Fruit fly (Drosophila melanogaster) whole organism, prepupa: ENCODE measurements around the gene CG15602.

ENCODE experiments used
- CG10631 ChIP-seq: fragments of 200-800 bp; sonication (Bioruptor generic); optimal IDR thresholded peaks from 2 replicates; lab custom pipeline; 2016; ENCODE audit warnings: missing biosample characterization, missing genetic modification characterization
- CG10669 ChIP-seq: fragments of 200-800 bp; sonication (Bioruptor generic); optimal IDR thresholded peaks from 3 replicates; lab custom pipeline; 2018; ENCODE audit warnings: missing biosample characterization, mild to moderate bottlenecking, missing genetic modification characterization, moderate library complexity
- CG11762 ChIP-seq: fragments of 200-800 bp; sonication (Bioruptor generic); optimal IDR thresholded peaks from 3 replicates; lab custom pipeline; 2016; ENCODE audit warnings: missing biosample characterization, missing genetic modification characterization; ENCODE audit not compliant: insufficient read depth
- CG15336 ChIP-seq: fragments of 200-800 bp; sonication (Bioruptor generic); IDR thresholded peaks from 2 replicates; pipeline ENCODE4 v1.3.6; 2022; ENCODE audit warnings: missing biosample characterization, missing genetic modification characterization
- CG16779 ChIP-seq: fragments of 200-800 bp; sonication (Bioruptor generic); optimal IDR thresholded peaks from 3 replicates; lab custom pipeline; 2017; ENCODE audit warnings: missing biosample characterization, mild to moderate bottlenecking, missing genetic modification characterization
- CG3032 ChIP-seq: fragments of 200-800 bp; optimal IDR thresholded peaks from 2 replicates; lab custom pipeline; 2019; ENCODE audit warnings: missing biosample characterization, mild to moderate bottlenecking, missing genetic modification characterization, moderate library complexity
- CG31627 ChIP-seq: fragments of 200-800 bp; sonication (Bioruptor generic); optimal IDR thresholded peaks from 3 replicates; lab custom pipeline; 2016; ENCODE audit warnings: missing biosample characterization, missing genetic modification characterization
- CG32006 ChIP-seq: fragments of 200-800 bp; sonication (Bioruptor generic); optimal IDR thresholded peaks from 3 replicates; lab custom pipeline; 2017; ENCODE audit warnings: missing biosample characterization, mild to moderate bottlenecking, missing genetic modification characterization
- CG6276 ChIP-seq: fragments of 200-800 bp; sonication (Bioruptor generic); optimal IDR thresholded peaks from 2 replicates; lab custom pipeline; 2017; ENCODE audit warnings: missing biosample characterization, mild to moderate bottlenecking, missing genetic modification characterization
- CG6808 ChIP-seq: fragments of 200-800 bp; sonication (Bioruptor generic); optimal IDR thresholded peaks from 3 replicates; lab custom pipeline; 2017; ENCODE audit warnings: missing biosample characterization, missing genetic modification characterization, mild to moderate bottlenecking, moderate library complexity, missing genetic modification reagents
- CG8119 ChIP-seq: fragments of 200-800 bp; sonication (Bioruptor generic); IDR thresholded peaks from 3 replicates; pipeline ENCODE4 v1.3.6; 2022; ENCODE audit warnings: missing biosample characterization, missing genetic modification characterization
- Eip78C ChIP-seq: fragments of 200-800 bp; sonication (Bioruptor generic); peaks from one replicate; lab custom pipeline; 2016; ENCODE audit warnings: missing biosample characterization, missing genetic modification characterization
- Ets21C ChIP-seq: fragments of 200-800 bp; sonication (Bioruptor generic); optimal IDR thresholded peaks from 3 replicates; lab custom pipeline; 2016; ENCODE audit warnings: missing biosample characterization, missing genetic modification characterization
- Hr39 ChIP-seq: fragments of 200-800 bp; sonication (Bioruptor generic); optimal IDR thresholded peaks from 2 replicates; lab custom pipeline; 2016; ENCODE audit warnings: missing biosample characterization, missing genetic modification characterization
- Met ChIP-seq: fragments of 200-800 bp; sonication (Bioruptor generic); optimal IDR thresholded peaks from 3 replicates; lab custom pipeline; 2016; ENCODE audit warnings: missing biosample characterization, missing genetic modification characterization
- OdsH ChIP-seq: fragments of 200-800 bp; sonication (Bioruptor generic); optimal IDR thresholded peaks from 3 replicates; lab custom pipeline; 2016; ENCODE audit warnings: missing biosample characterization, missing genetic modification characterization
- Smox ChIP-seq: fragments of 200-800 bp; sonication (Bioruptor generic); optimal IDR thresholded peaks from 3 replicates; lab custom pipeline; 2016; ENCODE audit warnings: missing biosample characterization, missing genetic modification characterization
- Sox14 ChIP-seq: fragments of 200-800 bp; sonication (Bioruptor generic); optimal IDR thresholded peaks from 3 replicates; lab custom pipeline; 2016; ENCODE audit warnings: missing biosample characterization, missing genetic modification characterization
- Sox15 ChIP-seq: fragments of 200-800 bp; sonication (Bioruptor generic); optimal IDR thresholded peaks from 3 replicates; lab custom pipeline; 2016; ENCODE audit warnings: missing biosample characterization, missing genetic modification characterization
- achi ChIP-seq: fragments of 200-800 bp; sonication (Bioruptor generic); optimal IDR thresholded peaks from 3 replicates; lab custom pipeline; 2016; ENCODE audit warnings: missing biosample characterization, missing genetic modification characterization
- dsx ChIP-seq: fragments of 200-800 bp; optimal IDR thresholded peaks from 3 replicates; lab custom pipeline; 2019; ENCODE audit warnings: missing biosample characterization, mild to moderate bottlenecking, missing genetic modification characterization, moderate library complexity; ENCODE audit not compliant: poor library complexity, severe bottlenecking
- eg ChIP-seq: fragments of 200-800 bp; sonication (Bioruptor generic); IDR thresholded peaks from 3 replicates; pipeline ENCODE4 v1.3.6; 2022; ENCODE audit warnings: missing biosample characterization, missing genetic modification characterization
- esn ChIP-seq: fragments of 200-800 bp; sonication (Bioruptor generic); optimal IDR thresholded peaks from 2 replicates; lab custom pipeline; 2016; ENCODE audit warnings: missing biosample characterization, mild to moderate bottlenecking, missing genetic modification characterization, moderate library complexity
- fd59A ChIP-seq: fragments of 200-800 bp; sonication (Bioruptor generic); optimal IDR thresholded peaks from 2 replicates; lab custom pipeline; 2017; ENCODE audit warnings: missing biosample characterization, mild to moderate bottlenecking, missing genetic modification characterization, missing genetic modification reagents
- fkh ChIP-seq: fragments of 200-800 bp; sonication (Bioruptor generic); optimal IDR thresholded peaks from 3 replicates; lab custom pipeline; 2017; ENCODE audit warnings: missing biosample characterization, mild to moderate bottlenecking, missing genetic modification characterization, moderate library complexity
- pdm3 ChIP-seq: fragments of 200-800 bp; sonication (Bioruptor generic); optimal IDR thresholded peaks from 3 replicates; lab custom pipeline; 2016; ENCODE audit warnings: missing biosample characterization, missing genetic modification characterization
- svp ChIP-seq: fragments of 200-800 bp; sonication (Bioruptor generic); peaks from one replicate; lab custom pipeline; 2016; ENCODE audit warnings: missing biosample characterization, missing genetic modification characterization
- vri ChIP-seq: fragments of 200-800 bp; sonication (Bioruptor generic); optimal IDR thresholded peaks from 3 replicates; lab custom pipeline; 2016; ENCODE audit warnings: missing biosample characterization, mild to moderate bottlenecking, missing genetic modification characterization

CG15602 gene

DNA sequence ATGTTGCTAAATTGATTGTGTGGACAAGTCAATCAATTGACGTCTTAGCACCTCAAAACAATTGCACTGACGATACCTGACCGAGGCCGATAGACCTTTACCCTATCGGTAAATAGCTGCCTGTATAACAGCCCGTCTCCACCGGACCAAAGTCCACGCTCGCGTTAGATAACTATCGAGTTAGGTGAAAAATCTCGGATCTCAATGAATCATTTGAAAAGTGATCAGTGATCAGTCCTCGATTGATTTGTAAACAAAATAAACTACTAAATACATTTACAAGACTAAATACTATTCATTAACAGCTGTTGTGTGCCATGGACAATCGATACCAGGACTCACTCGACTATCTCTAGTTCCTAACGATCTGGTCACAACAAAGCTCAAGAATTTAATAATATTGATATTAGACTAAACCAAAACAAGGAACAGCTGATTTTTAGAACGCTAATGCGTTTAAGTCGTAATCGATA lies at the start of gene CG15602, which contains the start of gene sordd2:
TSS of gene CG15602 (plus strand) at position 342 of the 473 bp plus-strand sequence.
TSS of gene sordd2 (minus strand) at position 78 of the 473 bp plus-strand sequence.
- TF ChIP-seq eg (GFP tag; lab: Robert Waterston, UW) (0 out of 3 replicates have a peak, but pooled peaks have one; percentile 44), Eip78C (GFP tag; lab: Kevin White, UChicago) (peak; percentile 23), svp (GFP tag; lab: Kevin White, UChicago) (peak; percentile 84)

DNA sequence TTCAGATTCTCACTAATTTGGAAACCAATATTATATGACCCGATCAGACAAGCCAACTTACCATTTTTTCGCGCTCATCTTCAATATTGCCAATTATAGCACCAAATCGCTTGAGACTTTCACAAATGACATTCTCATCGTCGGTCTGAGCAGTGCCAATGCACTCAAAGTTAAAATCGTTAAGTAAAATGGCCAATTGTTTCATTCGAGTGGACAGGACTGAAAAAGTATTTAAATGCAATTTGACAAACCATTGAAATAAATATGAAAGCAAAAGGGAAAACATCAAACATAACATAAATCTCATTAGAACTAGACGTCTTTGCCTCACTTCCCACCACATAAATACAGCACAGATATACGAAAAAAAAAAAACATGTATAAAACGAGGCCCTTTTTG lies 43.2 kb upstream of the CG15602 start, which contains the start of gene CG8260:
TSS of gene CG8260 (plus strand) at position 301 of the 400 bp plus-strand sequence.
- TF ChIP-seq Ets21C (GFP tag; lab: Kevin White, UChicago) (no peak), CG6808 (GFP tag; lab: Kevin White, UChicago) (no peak), CG11762 (GFP tag; lab: Kevin White, UChicago) (no peak), pdm3 (GFP tag; lab: Kevin White, UChicago) (no peak), CG6276 (GFP tag; lab: Kevin White, UChicago) (no peak), CG10631 (GFP tag; lab: Kevin White, UChicago) (no peak), Sox15 (no peak), CG16779 (tag; lab: Kevin White, UChicago) (no peak), CG10669 (GFP tag; lab: Kevin White, UChicago) (no peak), fd59A (no peak)

DNA sequence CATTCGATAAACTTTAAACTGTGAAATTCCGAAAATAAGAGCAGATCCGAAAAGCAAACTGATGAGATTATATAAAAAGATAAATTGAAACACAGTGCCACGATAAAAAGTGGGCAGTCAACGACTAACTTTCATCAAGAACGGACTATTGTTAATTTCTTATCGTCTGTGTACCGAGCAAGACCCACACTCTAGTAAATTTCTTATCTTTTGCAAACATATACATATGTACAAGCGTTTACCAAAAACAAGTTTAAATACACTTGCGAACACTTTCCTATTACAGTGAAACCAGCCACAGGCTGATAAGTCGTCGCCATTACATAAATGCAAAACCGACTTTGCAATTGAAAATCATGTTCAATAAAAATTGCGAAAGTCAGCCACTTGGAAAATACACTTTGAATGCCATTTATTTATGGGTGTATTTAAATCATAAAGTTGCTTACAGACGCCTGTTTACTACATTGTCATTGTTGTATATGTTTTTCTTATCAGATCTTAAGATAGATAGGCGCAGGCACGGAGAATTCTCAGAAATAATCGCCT lies 40.5 kb upstream of the CG15602 start:
- TF ChIP-seq CG15336 (GFP tag; lab: Robert Waterston, UW) (no peak), dsx (GFP tag; lab: Kevin White, UChicago) (no peak), vri (GFP tag; lab: Kevin White, UChicago) (peak; percentile 37), Eip78C (GFP tag; lab: Kevin White, UChicago) (peak; percentile 20), fkh (GFP tag; lab: Kevin White, UChicago) (peak; percentile 50), achi (GFP tag; lab: Kevin White, UChicago) (no peak)

DNA sequence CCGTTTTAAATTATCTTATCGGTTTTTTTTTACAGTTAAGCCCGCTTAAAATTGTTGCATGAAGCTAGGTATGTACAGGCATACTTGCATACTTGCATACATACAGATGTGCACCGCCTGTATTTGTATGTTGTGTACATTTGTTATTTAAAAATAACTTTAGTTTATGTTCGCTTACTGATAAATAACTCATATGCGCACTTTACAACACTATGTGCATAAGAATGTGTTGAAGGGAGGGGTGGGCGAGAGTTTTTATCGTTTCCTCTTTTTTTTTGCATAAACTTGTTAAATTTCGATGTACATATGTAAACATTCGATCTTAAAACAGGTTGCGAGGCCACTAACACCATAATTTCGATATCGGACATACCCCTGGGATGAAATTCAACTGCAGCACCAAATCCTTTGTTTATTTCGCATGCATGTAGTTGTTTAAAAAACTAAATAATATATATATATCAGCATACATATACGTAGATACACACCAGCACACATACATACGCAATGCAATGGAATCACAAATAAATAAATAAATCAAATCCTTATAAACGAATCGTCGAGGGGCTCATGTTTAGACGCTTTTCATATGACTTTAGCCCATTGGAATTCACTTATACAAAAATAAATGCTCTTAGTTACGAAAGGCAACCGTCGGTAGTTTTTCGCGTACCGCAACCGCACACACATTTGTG lies 39.3 kb upstream of the CG15602 start:
- TF ChIP-seq OdsH (GFP tag; lab: Kevin White, UChicago) (no peak), CG6808 (GFP tag; lab: Kevin White, UChicago) (no peak), CG32006 (GFP tag; lab: Kevin White, UChicago) (no peak), fkh (GFP tag; lab: Kevin White, UChicago) (no peak), dsx (GFP tag; lab: Kevin White, UChicago) (no peak), CG10631 (GFP tag; lab: Kevin White, UChicago) (no peak), esn (GFP tag; lab: Kevin White, UChicago) (no peak), Met (no peak), CG31627 (GFP tag; lab: Kevin White, UChicago) (no peak), CG11762 (GFP tag; lab: Kevin White, UChicago) (no peak), CG8119 (GFP tag; lab: Robert Waterston, UW) (no peak), Sox15 (no peak), Sox14 (no peak), Hr39 (GFP tag; lab: Kevin White, UChicago) (no peak), Smox (no peak), CG3032 (tag; lab: Kevin White, UChicago) (no peak), svp (GFP tag; lab: Kevin White, UChicago) (no peak), CG15336 (GFP tag; lab: Robert Waterston, UW) (no peak)
